Worm (Caenorhabditis elegans) whole organism, L4 larva: ENCODE data around the gene B0547.2.

Experiments
- D1046.2 ChIP-seq: fragments of 200-800 bp; sonication (Bioruptor generic); IDR thresholded peaks from 2 replicates; pipeline ENCODE4 v1.3.6; 2022; ENCODE audit warnings: missing genetic modification characterization, missing compliant biosample characterization
- F26F4.8 ChIP-seq: fragments of 200-800 bp; sonication (Bioruptor generic); conservative IDR thresholded peaks from 2 replicates; pipeline ENCODE4 v1.3.6; 2022; ENCODE audit warnings: missing genetic modification characterization, missing compliant biosample characterization
- F37D6.2 ChIP-seq: sonication (generic microtip); optimal IDR thresholded peaks from 2 replicates; lab custom pipeline; 2016; ENCODE audit warnings: mild to moderate bottlenecking, missing genetic modification characterization, missing compliant biosample characterization
- Y105C5A.15 ChIP-seq: fragments of 200-800 bp; sonication (Bioruptor generic); IDR thresholded peaks from 2 replicates; pipeline ENCODE4 v1.3.6; 2022; ENCODE audit warnings: missing genetic modification characterization, missing compliant biosample characterization
- Y48G9A.11 ChIP-seq: fragments of 200-800 bp; sonication (Bioruptor generic); IDR thresholded peaks from 2 replicates; pipeline ENCODE4 v1.3.6; 2022; ENCODE audit warnings: missing genetic modification reagents, missing genetic modification characterization, missing compliant biosample characterization
- Y5F2A.4 ChIP-seq: fragments of 200-800 bp; sonication (Bioruptor generic); optimal IDR thresholded peaks from 2 replicates; lab custom pipeline; 2018; ENCODE audit warnings: mild to moderate bottlenecking, missing genetic modification characterization, missing compliant biosample characterization
- Y75B8A.6 ChIP-seq: fragments of 200-800 bp; sonication (Bioruptor generic); IDR thresholded peaks from 2 replicates; pipeline ENCODE4 v1.3.6; 2022; ENCODE audit warnings: missing genetic modification reagents, missing genetic modification characterization, missing compliant biosample characterization
- ZK546.5 ChIP-seq, 2 experiments: sonication (generic microtip); optimal IDR thresholded peaks; 2 replicates each; lab custom pipeline; 2017; ENCODE audit warnings: missing biosample characterization in 2 of 2, missing genetic modification characterization in 2 of 2
- arid-1 ChIP-seq: fragments of 200-800 bp; sonication (Bioruptor generic); conservative IDR thresholded peaks from 2 replicates; pipeline ENCODE4 v1.3.6; 2022; ENCODE audit warnings: missing genetic modification reagents, missing genetic modification characterization, missing compliant biosample characterization
- attf-4 ChIP-seq: sonication (generic microtip); optimal IDR thresholded peaks from 3 replicates; lab custom pipeline; 2017; ENCODE audit warnings: missing biosample characterization, missing genetic modification characterization
- ceh-20 ChIP-seq: fragments of 200-800 bp; sonication (Bioruptor generic); IDR thresholded peaks from 2 replicates; pipeline ENCODE4 v1.3.6; 2022; ENCODE audit warnings: missing genetic modification reagents, missing genetic modification characterization, missing compliant biosample characterization
- ceh-28 ChIP-seq: fragments of 150-350 bp; optimal IDR thresholded peaks from 2 replicates; lab custom pipeline; 2014; ENCODE audit warnings: missing biosample characterization, missing genetic modification reagents, missing genetic modification characterization
- ceh-32 ChIP-seq: sonication (generic microtip); optimal IDR thresholded peaks from 2 replicates; lab custom pipeline; 2016; ENCODE audit warnings: mild to moderate bottlenecking, missing genetic modification characterization, missing compliant biosample characterization; ENCODE audit not compliant: poor library complexity
- ceh-44 ChIP-seq: fragments of 200-800 bp; sonication (Bioruptor generic); IDR thresholded peaks from 2 replicates; pipeline ENCODE4 v1.3.6; 2022; ENCODE audit warnings: missing genetic modification reagents, missing genetic modification characterization, missing compliant biosample characterization
- daf-8 ChIP-seq: fragments of 200-800 bp; sonication (Bioruptor generic); IDR thresholded peaks from 2 replicates; pipeline ENCODE4 v1.3.6; 2022; ENCODE audit warnings: missing genetic modification characterization, missing compliant biosample characterization
- dmd-8 ChIP-seq: fragments of 200-800 bp; sonication (Bioruptor generic); IDR thresholded peaks from 2 replicates; pipeline ENCODE4 v1.3.6; 2022; ENCODE audit warnings: missing genetic modification characterization, missing compliant biosample characterization
- dmd-9 ChIP-seq: fragments of 200-800 bp; sonication (Bioruptor generic); IDR thresholded peaks from 2 replicates; pipeline ENCODE4 v1.3.6; 2022; ENCODE audit warnings: missing genetic modification reagents, missing genetic modification characterization, missing compliant biosample characterization
- duxl-1 ChIP-seq: sonication (generic microtip); optimal IDR thresholded peaks from 2 replicates; lab custom pipeline; 2016; ENCODE audit warnings: mild to moderate bottlenecking, missing genetic modification characterization, moderate library complexity, missing compliant biosample characterization; ENCODE audit not compliant: poor library complexity
- egl-27 ChIP-seq: sonication (generic microtip); optimal IDR thresholded peaks from 3 replicates; lab custom pipeline; 2017; ENCODE audit warnings: missing biosample characterization, missing genetic modification reagents, missing genetic modification characterization
- hif-1 ChIP-seq, 2 experiments: sonication (generic microtip); optimal IDR thresholded peaks; 2 replicates each; lab custom pipeline; 2016 to 2017; ENCODE audit warnings: missing compliant biosample characterization in 2 of 2, missing genetic modification characterization in 2 of 2, missing genetic modification reagents in 2 of 2, missing genotype in 2 of 2, mild to moderate bottlenecking in 1 of 2
- hlh-30 ChIP-seq: sonication (generic microtip); optimal IDR thresholded peaks from 2 replicates; lab custom pipeline; 2017; ENCODE audit warnings: antibody characterized with exemption, mild to moderate bottlenecking, missing genetic modification characterization, missing compliant biosample characterization; ENCODE audit not compliant: insufficient read depth
- lin-1 ChIP-seq: fragments of 200-800 bp; sonication (Bioruptor generic); IDR thresholded peaks from 2 replicates; pipeline ENCODE4 v1.3.6; 2022; ENCODE audit warnings: missing genetic modification reagents, missing genetic modification characterization, missing compliant biosample characterization
- lin-29 ChIP-seq: fragments of 200-800 bp; sonication (Bioruptor generic); IDR thresholded peaks from 2 replicates; pipeline ENCODE4 v1.3.6; 2022; ENCODE audit warnings: missing genetic modification reagents, missing genetic modification characterization, missing compliant biosample characterization
- lin-38 ChIP-seq: fragments of 200-800 bp; sonication (Bioruptor generic); IDR thresholded peaks from 2 replicates; pipeline ENCODE4 v1.3.6; 2022; ENCODE audit warnings: missing genetic modification reagents, missing genetic modification characterization, missing compliant biosample characterization
- lin-39 ChIP-seq: fragments of 150-350 bp; optimal IDR thresholded peaks from 2 replicates; lab custom pipeline; 2014; ENCODE audit warnings: missing biosample characterization, missing genetic modification reagents, missing genetic modification characterization
- lir-3 ChIP-seq: sonication (generic microtip); optimal IDR thresholded peaks from 2 replicates; lab custom pipeline; 2016; ENCODE audit warnings: mild to moderate bottlenecking, missing genetic modification characterization, missing compliant biosample characterization
- lsy-2 ChIP-seq, 2 experiments: fragments of 150-350 bp in 1 of 2; sonication (generic microtip) in 1 of 2; optimal IDR thresholded peaks; 2 replicates each; lab custom pipeline; 2014 to 2017; ENCODE audit warnings: missing biosample characterization in 2 of 2, missing genetic modification characterization in 2 of 2
- madf-9 ChIP-seq: fragments of 200-800 bp; sonication (Bioruptor generic); conservative IDR thresholded peaks from 2 replicates; pipeline ENCODE4 v1.3.6; 2022; ENCODE audit warnings: missing genetic modification reagents, missing genetic modification characterization, missing compliant biosample characterization
- mdl-1 ChIP-seq, 2 experiments: fragments of 150-350 bp in 1 of 2; sonication (generic microtip) in 1 of 2; optimal IDR thresholded peaks; 2 replicates each; lab custom pipeline; 2014 to 2017; ENCODE audit warnings: missing biosample characterization in 2 of 2, missing genetic modification characterization in 2 of 2
- mdt-29 ChIP-seq: fragments of 200-800 bp; sonication (Bioruptor generic); IDR thresholded peaks from 2 replicates; pipeline ENCODE4 v1.3.6; 2022; ENCODE audit warnings: missing genetic modification reagents, missing genetic modification characterization, missing compliant biosample characterization
- mep-1 ChIP-seq: fragments of 150-350 bp; sonication (generic microtip); optimal IDR thresholded peaks from 3 replicates; lab custom pipeline; 2014; ENCODE audit warnings: missing biosample characterization, missing genetic modification characterization
- mes-2 ChIP-seq: sonication (generic microtip); optimal IDR thresholded peaks from 2 replicates; lab custom pipeline; 2016; ENCODE audit warnings: missing genotype, mild to moderate bottlenecking, missing genetic modification characterization, missing compliant biosample characterization; ENCODE audit not compliant: poor library complexity, severe bottlenecking
- nhr-11 ChIP-seq: fragments of 150-350 bp; optimal IDR thresholded peaks from 2 replicates; lab custom pipeline; 2014; ENCODE audit warnings: missing biosample characterization, missing genetic modification characterization
- nhr-111 ChIP-seq: fragments of 200-800 bp; sonication (Bioruptor generic); optimal IDR thresholded peaks from 2 replicates; lab custom pipeline; 2018; ENCODE audit warnings: mild to moderate bottlenecking, missing genetic modification characterization, missing compliant biosample characterization
- nhr-237 ChIP-seq: sonication (generic microtip); optimal IDR thresholded peaks from 2 replicates; lab custom pipeline; 2017; ENCODE audit warnings: missing biosample characterization, missing genetic modification characterization
- nhr-6 ChIP-seq: fragments of 150-350 bp; optimal IDR thresholded peaks from 2 replicates; lab custom pipeline; 2014; ENCODE audit warnings: missing biosample characterization, missing genetic modification characterization
- nhr-77 ChIP-seq: fragments of 150-350 bp; optimal IDR thresholded peaks from 2 replicates; lab custom pipeline; 2014; ENCODE audit warnings: missing biosample characterization, missing genetic modification characterization
- pha-4 ChIP-seq, 2 experiments: fragments of 150-350 bp in 1 of 2; fragments of 200-800 bp in 1 of 2; sonication (Bioruptor generic) in 1 of 2; IDR thresholded peaks in 1 of 2; optimal IDR thresholded peaks in 1 of 2; 2 replicates each; pipeline versions ENCODE4 v1.3.6 to Lab custom; 2014 to 2022; ENCODE audit warnings: missing genetic modification characterization in 2 of 2, missing genetic modification reagents in 2 of 2, missing biosample characterization in 1 of 2, missing compliant biosample characterization in 1 of 2
- rbr-2 ChIP-seq: sonication (generic microtip); optimal IDR thresholded peaks from 2 replicates; lab custom pipeline; 2016; ENCODE audit warnings: missing genotype, missing genetic modification characterization, missing compliant biosample characterization
- saeg-2 ChIP-seq: fragments of 200-800 bp; sonication (Bioruptor generic); IDR thresholded peaks from 2 replicates; pipeline ENCODE4 v1.3.6; 2022; ENCODE audit warnings: missing genetic modification reagents, missing genetic modification characterization, missing compliant biosample characterization
- sdz-12 ChIP-seq: fragments of 200-800 bp; sonication (Bioruptor generic); optimal IDR thresholded peaks from 2 replicates; lab custom pipeline; 2018; ENCODE audit warnings: mild to moderate bottlenecking, missing genetic modification characterization, missing compliant biosample characterization
- skn-1 ChIP-seq: fragments of 150-350 bp; optimal IDR thresholded peaks from 2 replicates; lab custom pipeline; 2014; ENCODE audit warnings: missing biosample characterization, missing genetic modification characterization
- tag-97 ChIP-seq: fragments of 200-800 bp; sonication (Bioruptor generic); IDR thresholded peaks from 2 replicates; pipeline ENCODE4 v1.3.6; 2022; ENCODE audit warnings: missing genetic modification characterization, missing compliant biosample characterization
- zag-1 ChIP-seq: fragments of 150-350 bp; optimal IDR thresholded peaks from 2 replicates; lab custom pipeline; 2014; ENCODE audit warnings: missing biosample characterization, missing genetic modification characterization
- zip-2 ChIP-seq: fragments of 150-350 bp; optimal IDR thresholded peaks from 2 replicates; lab custom pipeline; 2014; ENCODE audit warnings: missing biosample characterization, missing genetic modification characterization
- ztf-11 ChIP-seq: fragments of 150-350 bp; optimal IDR thresholded peaks from 2 replicates; lab custom pipeline; 2014; ENCODE audit warnings: missing biosample characterization, missing genetic modification characterization

Gene B0547.2

ce11 chrIV:5666115-5667028, 20.6 kb downstream of the B0547.2 start (continued):
- TF ChIP-seq zag-1 (tag; lab: Kevin White, UChicago) = no peak
- TF ChIP-seq Y75B8A.6 (GFP tag; lab: Robert Waterston, UW) = no peak
- TF ChIP-seq zip-2 (tag; lab: Kevin White, UChicago) = peak; percentile 1

- no peak for TF ChIP-seq daf-8
- 0 out of 2 replicates have a peak, but pooled peaks have one; percentile 5 for TF ChIP-seq dmd-9 (GFP tag; lab: Robert Waterston, UW)
- peak; percentile 45 for TF ChIP-seq hlh-30 (tag; lab: Kevin White, UChicago)
- no peak for TF ChIP-seq lin-29 (GFP tag; lab: Robert Waterston, UW)
- no peak for TF ChIP-seq nhr-111 (GFP tag; lab: Kevin White, UChicago)
- peak in 1 of 2 experiments; percentile 57 for TF ChIP-seq mdl-1 (tag; optimal IDR thresholded peaks at IDR 0.05; lab: Kevin White, UChicago)
- TF ChIP-seq Y5F2A.4 (GFP tag; lab: Kevin White, UChicago) = no peak
- TF ChIP-seq ceh-32 (tag; lab: Kevin White, UChicago) = no peak
- no peak for TF ChIP-seq saeg-2 (GFP tag; lab: Robert Waterston, UW)
- TF ChIP-seq Y48G9A.11 (GFP tag; lab: Robert Waterston, UW) = no peak
- no peak for TF ChIP-seq Y105C5A.15 (GFP tag; lab: Robert Waterston, UW)
- TF ChIP-seq hif-1 (tag; optimal IDR thresholded peaks at IDR 0.05; lab: Kevin White, UChicago) = peak in 1 of 2 experiments; percentile 23
- TF ChIP-seq mes-2 (tag; lab: Kevin White, UChicago) = no peak
- no peak for TF ChIP-seq ZK546.5 (tag; optimal IDR thresholded peaks at IDR 0.05; lab: Kevin White, UChicago)
- peak; percentile 5 for TF ChIP-seq rbr-2
- TF ChIP-seq sdz-12 (GFP tag; lab: Kevin White, UChicago) = no peak
- TF ChIP-seq arid-1 (GFP tag; lab: Robert Waterston, UW) = no peak
- TF ChIP-seq skn-1 (tag; lab: Kevin White, UChicago) = no peak
- no peak for TF ChIP-seq F26F4.8 (GFP tag; lab: Robert Waterston, UW)
- peak; percentile 16 for TF ChIP-seq nhr-77
- TF ChIP-seq D1046.2 (GFP tag; lab: Robert Waterston, UW) = no peak
- peak; percentile 15 for TF ChIP-seq duxl-1
- TF ChIP-seq lin-38 = no peak
- TF ChIP-seq ceh-44 = no peak
- TF ChIP-seq lin-39 (tag; lab: Kevin White, UChicago) = no peak
- TF ChIP-seq lin-1 (GFP tag; lab: Robert Waterston, UW) = no peak
- no peak for TF ChIP-seq dmd-8
- TF ChIP-seq mep-1 = peak; percentile 57
- peak; percentile 43 for TF ChIP-seq nhr-11 (tag; lab: Kevin White, UChicago)
- TF ChIP-seq ceh-28 = no peak
- TF ChIP-seq nhr-6 (tag; lab: Kevin White, UChicago) = peak; percentile 64
- no peak for TF ChIP-seq madf-9 (GFP tag; lab: Robert Waterston, UW)
- TF ChIP-seq nhr-237 (tag; lab: Kevin White, UChicago) = no peak
- no peak for TF ChIP-seq egl-27 (tag; lab: Kevin White, UChicago)
- TF ChIP-seq lsy-2 (tag; optimal IDR thresholded peaks at IDR 0.05; lab: Kevin White, UChicago) = peak in 1 of 2 experiments; percentile 62
- no peak for TF ChIP-seq lir-3 (tag; lab: Kevin White, UChicago)
- no peak for TF ChIP-seq pha-4 (GFP tag; IDR thresholded peaks at IDR 0.05; lab: Robert Waterston, UW)
- TF ChIP-seq pha-4 (tag; optimal IDR thresholded peaks at IDR 0.05; lab: Kevin White, UChicago) = no peak
- no peak for TF ChIP-seq F37D6.2 (tag; lab: Kevin White, UChicago)
- TF ChIP-seq attf-4 = no peak
- TF ChIP-seq tag-97 (GFP tag; lab: Robert Waterston, UW) = no peak
- TF ChIP-seq mdt-29 (GFP tag; lab: Robert Waterston, UW) = no peak
- TF ChIP-seq ztf-11 (tag; lab: Kevin White, UChicago) = no peak
- TF ChIP-seq ceh-20 (GFP tag; lab: Robert Waterston, UW) = 0 out of 2 replicates have a peak, but pooled peaks have one; percentile 17
Observed at ce11 chrIV:5667191-5667590, 21.4 kb downstream of the B0547.2 start.
